Fruit fly (Drosophila melanogaster) whole organism, embryonic: Measurements from ENCODE around the gene CG5934.

Experiments
- Aef1 ChIP-seq: fragments of 200-800 bp; sonication (Bioruptor generic); IDR thresholded peaks from 3 replicates; pipeline ENCODE4 v1.3.6; 2022; ENCODE audit warnings: missing biosample characterization, missing genetic modification characterization
- Bdp1 ChIP-seq: fragments of 200-800 bp; sonication (Bioruptor generic); optimal IDR thresholded peaks from 3 replicates; lab custom pipeline; 2016; ENCODE audit warnings: missing biosample characterization, missing genetic modification characterization
- CG11504 ChIP-seq: fragments of 200-800 bp; sonication (Bioruptor generic); optimal IDR thresholded peaks from 3 replicates; lab custom pipeline; 2019; ENCODE audit warnings: missing biosample characterization, mild to moderate bottlenecking, missing genetic modification characterization, moderate library complexity
- CG12219 ChIP-seq: fragments of 200-800 bp; sonication (Bioruptor generic); optimal IDR thresholded peaks from 3 replicates; lab custom pipeline; 2018; ENCODE audit warnings: missing biosample characterization, mild to moderate bottlenecking, missing genetic modification characterization
- CG12236 ChIP-seq: fragments of 200-800 bp; sonication (Bioruptor generic); optimal IDR thresholded peaks from 2 replicates; lab custom pipeline; 2016; ENCODE audit warnings: missing biosample characterization, missing genetic modification characterization
- CG15073 ChIP-seq: fragments of 200-800 bp; sonication (Bioruptor generic); optimal IDR thresholded peaks from 2 replicates; lab custom pipeline; 2016; ENCODE audit warnings: missing biosample characterization, missing genetic modification characterization
- CG16815 ChIP-seq: fragments of 200-800 bp; sonication (Bioruptor generic); optimal IDR thresholded peaks from 3 replicates; lab custom pipeline; 2017; ENCODE audit warnings: missing biosample characterization, mild to moderate bottlenecking, missing genetic modification characterization
- CG17186 ChIP-seq: fragments of 200-800 bp; sonication (Bioruptor generic); optimal IDR thresholded peaks from 3 replicates; lab custom pipeline; 2017; ENCODE audit warnings: missing biosample characterization, missing genetic modification reagents, missing genetic modification characterization
- CG1832 ChIP-seq: fragments of 200-800 bp; sonication (Bioruptor generic); optimal IDR thresholded peaks from 2 replicates; lab custom pipeline; 2017; ENCODE audit warnings: missing biosample characterization, mild to moderate bottlenecking, missing genetic modification characterization, inconsistent platforms
- CG18764 ChIP-seq: fragments of 200-800 bp; sonication (Bioruptor generic); optimal IDR thresholded peaks from 3 replicates; lab custom pipeline; 2016; ENCODE audit warnings: missing biosample characterization, missing genetic modification characterization
- CG2116 ChIP-seq: fragments of 200-800 bp; sonication (Bioruptor generic); optimal IDR thresholded peaks from 3 replicates; lab custom pipeline; 2018; ENCODE audit warnings: missing biosample characterization, mild to moderate bottlenecking, missing genetic modification characterization
- CG31224 ChIP-seq: fragments of 200-800 bp; sonication (Bioruptor generic); IDR thresholded peaks from 2 replicates; pipeline ENCODE4 v1.3.6; 2022; ENCODE audit warnings: missing biosample characterization, missing genetic modification characterization
- CG31365 ChIP-seq: fragments of 200-800 bp; sonication (Bioruptor generic); optimal IDR thresholded peaks from 2 replicates; lab custom pipeline; 2018; ENCODE audit warnings: missing biosample characterization, mild to moderate bottlenecking, missing genetic modification characterization
- CG3407 ChIP-seq: fragments of 200-800 bp; sonication (Bioruptor generic); optimal IDR thresholded peaks from 2 replicates; lab custom pipeline; 2018; ENCODE audit warnings: missing biosample characterization, mild to moderate bottlenecking, missing genetic modification characterization
- CG4328 ChIP-seq: fragments of 200-800 bp; sonication (Bioruptor generic); optimal IDR thresholded peaks from 3 replicates; lab custom pipeline; 2017; ENCODE audit warnings: missing biosample characterization, missing genetic modification reagents, missing genetic modification characterization
- CG5953 ChIP-seq: fragments of 200-800 bp; sonication (Bioruptor generic); IDR thresholded peaks from 2 replicates; pipeline ENCODE4 v1.3.6; 2022; ENCODE audit warnings: missing biosample characterization, missing genetic modification characterization
- CG6254 ChIP-seq: fragments of 200-800 bp; sonication (Bioruptor generic); optimal IDR thresholded peaks from 3 replicates; lab custom pipeline; 2017; ENCODE audit warnings: mild to moderate bottlenecking, missing biosample characterization, missing genetic modification reagents, missing genetic modification characterization
- CG6654 ChIP-seq: fragments of 200-800 bp; sonication (Bioruptor generic); optimal IDR thresholded peaks from 2 replicates; lab custom pipeline; 2017; ENCODE audit warnings: missing biosample characterization, mild to moderate bottlenecking, missing genetic modification characterization
- CG7357 ChIP-seq: fragments of 200-800 bp; sonication (Bioruptor generic); IDR thresholded peaks from 3 replicates; pipeline ENCODE4 v1.3.6; 2022; ENCODE audit warnings: missing biosample characterization, missing genetic modification characterization
- CG7963 ChIP-seq: fragments of 200-800 bp; sonication (Bioruptor generic); IDR thresholded peaks from 3 replicates; pipeline ENCODE4 v1.3.6; 2022; ENCODE audit warnings: missing biosample characterization, missing genetic modification characterization; ENCODE audit not compliant: partially characterized antibody
- CHES-1-like ChIP-seq: fragments of 200-800 bp; sonication (Bioruptor generic); optimal IDR thresholded peaks from 2 replicates; lab custom pipeline; 2016; ENCODE audit warnings: missing biosample characterization, missing genetic modification characterization
- ERR ChIP-seq: fragments of 200-800 bp; sonication (Bioruptor generic); optimal IDR thresholded peaks from 2 replicates; lab custom pipeline; 2016; ENCODE audit warnings: missing biosample characterization, missing genetic modification characterization
- Gsc ChIP-seq: fragments of 200-800 bp; sonication (Bioruptor generic); IDR thresholded peaks from 2 replicates; pipeline ENCODE4 v1.3.6; 2022; ENCODE audit warnings: missing biosample characterization, missing genetic modification characterization
- Hr51 ChIP-seq, 2 experiments: fragments of 200-800 bp; sonication (Bioruptor generic); optimal IDR thresholded peaks; 2 replicates in 1 of 2; 3 replicates in 1 of 2; lab custom pipeline; 2016 to 2018; ENCODE audit warnings: missing biosample characterization in 2 of 2, missing genetic modification characterization in 2 of 2, mild to moderate bottlenecking in 1 of 2, moderate library complexity in 1 of 2
- Lhr ChIP-seq: fragments of 200-800 bp; sonication (Bioruptor generic); optimal IDR thresholded peaks from 3 replicates; lab custom pipeline; 2017; ENCODE audit warnings: mild to moderate bottlenecking, missing biosample characterization, missing genetic modification reagents, missing genetic modification characterization
- NC2α ChIP-seq: fragments of 200-800 bp; sonication (Bioruptor generic); optimal IDR thresholded peaks from 2 replicates; lab custom pipeline; 2016; ENCODE audit warnings: missing biosample characterization, missing genetic modification characterization
- Neu2 ChIP-seq: fragments of 200-800 bp; sonication (Bioruptor generic); optimal IDR thresholded peaks from 3 replicates; lab custom pipeline; 2016; ENCODE audit warnings: missing biosample characterization, missing genetic modification characterization, borderline replicate concordance
- NfI ChIP-seq: fragments of 200-800 bp; sonication (Bioruptor generic); optimal IDR thresholded peaks from 3 replicates; lab custom pipeline; 2018; ENCODE audit warnings: missing biosample characterization, mild to moderate bottlenecking, missing genetic modification characterization, moderate library complexity
- Ravus ChIP-seq: fragments of 200-800 bp; sonication (Bioruptor generic); IDR thresholded peaks from 2 replicates; pipeline ENCODE4 v1.3.6; 2022; ENCODE audit warnings: missing biosample characterization, missing genetic modification characterization
- Scr ChIP-seq: fragments of 200-800 bp; sonication (Bioruptor generic); IDR thresholded peaks from 2 replicates; pipeline ENCODE4 v1.3.6; 2022; ENCODE audit warnings: missing biosample characterization, missing genetic modification characterization; ENCODE audit not compliant: partially characterized antibody
- Trl ChIP-seq, 3 experiments: fragments of >200 bp in 2 of 3; fragments of 200-800 bp in 1 of 3; sonication (Bioruptor generic) in 1 of 3; optimal IDR thresholded peaks; 2 replicates in 1 of 3; 3 replicates in 2 of 3; lab custom pipeline; 2016 to 2017; ENCODE audit warnings: missing biosample characterization in 1 of 3, missing genetic modification characterization in 1 of 3
- Xrp1 ChIP-seq: fragments of 200-800 bp; sonication (Bioruptor generic); IDR thresholded peaks from 2 replicates; pipeline ENCODE4 v1.3.6; 2022; ENCODE audit warnings: missing biosample characterization, missing genetic modification characterization
- amos ChIP-seq: fragments of 200-800 bp; sonication (Bioruptor generic); IDR thresholded peaks from 2 replicates; pipeline ENCODE4 v1.3.6; 2022; ENCODE audit warnings: missing biosample characterization, missing genetic modification characterization; ENCODE audit not compliant: partially characterized antibody
- cato ChIP-seq: fragments of 200-800 bp; sonication (Bioruptor generic); optimal IDR thresholded peaks from 2 replicates; lab custom pipeline; 2016; ENCODE audit warnings: missing biosample characterization, missing genetic modification characterization, borderline replicate concordance
- fd102C ChIP-seq: fragments of 200-800 bp; sonication (Bioruptor generic); optimal IDR thresholded peaks from 2 replicates; lab custom pipeline; 2018; ENCODE audit warnings: missing biosample characterization, mild to moderate bottlenecking, missing genetic modification characterization, moderate library complexity
- lab ChIP-seq: fragments of 200-800 bp; sonication (Bioruptor generic); optimal IDR thresholded peaks from 3 replicates; lab custom pipeline; 2017; ENCODE audit warnings: missing biosample characterization, missing genetic modification characterization, mild to moderate bottlenecking, moderate library complexity, missing genetic modification reagents
- mld ChIP-seq: fragments of 200-800 bp; sonication (Bioruptor generic); IDR thresholded peaks from 3 replicates; pipeline ENCODE4 v1.3.6; 2022; ENCODE audit warnings: missing biosample characterization, missing genetic modification characterization; ENCODE audit not compliant: partially characterized antibody
- oc ChIP-seq: fragments of 200-800 bp; sonication (Bioruptor generic); optimal IDR thresholded peaks from 2 replicates; lab custom pipeline; 2018; ENCODE audit warnings: missing biosample characterization, mild to moderate bottlenecking, missing genetic modification characterization, moderate library complexity
- prd ChIP-seq, 3 experiments: fragments of >200 bp in 2 of 3; fragments of 200-800 bp in 1 of 3; sonication (Bioruptor generic) in 1 of 3; optimal IDR thresholded peaks in 2 of 3; IDR thresholded peaks in 1 of 3; 2 replicates in 2 of 3; 3 replicates in 1 of 3; pipeline versions ENCODE4 v1.3.6 to Lab custom; 2017 to 2022; ENCODE audit warnings: missing biosample characterization in 1 of 3, missing genetic modification characterization in 1 of 3
- psq ChIP-seq: fragments of 200-800 bp; sonication (Bioruptor generic); optimal IDR thresholded peaks from 2 replicates; lab custom pipeline; 2017; ENCODE audit warnings: missing biosample characterization, missing genetic modification characterization
- repo ChIP-seq: fragments of 200-800 bp; sonication (Bioruptor generic); optimal IDR thresholded peaks from 2 replicates; lab custom pipeline; 2016; ENCODE audit warnings: missing biosample characterization, missing genetic modification characterization
- row ChIP-seq: fragments of 200-800 bp; sonication (Bioruptor generic); IDR thresholded peaks from 3 replicates; pipeline ENCODE4 v1.3.6; 2022; ENCODE audit warnings: missing biosample characterization, missing genetic modification characterization
- schlank ChIP-seq: fragments of 200-800 bp; sonication (Bioruptor generic); optimal IDR thresholded peaks from 2 replicates; lab custom pipeline; 2018; ENCODE audit warnings: missing biosample characterization, mild to moderate bottlenecking, missing genetic modification characterization
- so ChIP-seq: fragments of 200-800 bp; sonication (Bioruptor generic); IDR thresholded peaks from 3 replicates; pipeline ENCODE4 v1.3.6; 2022; ENCODE audit warnings: missing biosample characterization, missing genetic modification characterization
- sug ChIP-seq: fragments of 200-800 bp; optimal IDR thresholded peaks from 2 replicates; lab custom pipeline; 2019; ENCODE audit warnings: missing biosample characterization, mild to moderate bottlenecking, missing genetic modification characterization, moderate library complexity
- trh ChIP-seq: fragments of 200-800 bp; sonication (Bioruptor generic); optimal IDR thresholded peaks from 2 replicates; lab custom pipeline; 2016; ENCODE audit warnings: missing biosample characterization, missing genetic modification characterization
- vvl ChIP-seq: fragments of 200-800 bp; sonication (Bioruptor generic); IDR thresholded peaks from 2 replicates; pipeline ENCODE4 v1.3.6; 2022; ENCODE audit warnings: missing biosample characterization, missing genetic modification characterization

CG5934 gene

DNA sequence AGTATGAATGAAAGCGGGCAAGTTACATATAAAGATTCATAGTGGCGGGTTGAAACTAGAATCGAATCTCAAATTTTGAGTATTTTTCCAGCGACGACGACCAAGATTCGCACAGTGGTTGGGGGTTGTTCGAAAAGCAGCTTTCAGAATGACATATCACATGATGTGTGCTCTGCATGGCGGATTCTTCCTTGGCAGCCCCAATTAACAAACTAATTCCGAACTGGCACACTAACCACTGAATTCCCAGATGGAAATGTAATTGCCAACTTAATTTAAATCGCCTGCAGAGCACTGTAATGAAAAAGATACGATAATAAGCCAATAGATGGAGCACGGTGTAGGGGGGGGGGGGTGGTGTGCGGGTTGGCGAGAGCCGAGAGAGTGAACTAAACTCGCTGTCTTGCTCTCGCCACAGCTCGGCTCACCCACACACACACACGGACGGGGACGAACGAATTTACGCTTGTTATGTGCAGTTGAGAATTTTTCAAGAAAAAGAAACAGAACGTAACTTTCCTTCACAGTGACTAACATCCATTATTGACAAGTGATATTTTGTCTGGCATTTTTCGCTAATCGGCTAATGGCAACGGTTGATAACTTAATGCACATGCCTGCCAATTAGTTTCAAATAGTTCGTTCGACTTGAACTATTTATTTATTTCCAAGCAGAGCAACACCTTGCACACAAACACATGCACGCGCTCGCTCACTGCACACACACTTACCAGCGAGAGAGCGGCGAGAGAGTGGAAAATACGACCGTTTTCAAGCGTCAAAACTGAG, 7.7 kb downstream of the CG5934 start (continued):
- TF ChIP-seq CG6254 (GFP tag; lab: Kevin White, UChicago) (peak; percentile 91), so (peak; percentile 96), CG1832 (peak; percentile 35), CHES-1-like (peak; percentile 95), Ravus (GFP tag; lab: Robert Waterston, UW) (peak; percentile 92), CG6654 (GFP tag; lab: Kevin White, UChicago) (peak; percentile 86), NfI (GFP tag; lab: Kevin White, UChicago) (peak; percentile 96), CG7357 (GFP tag; lab: Robert Waterston, UW) (peak; percentile 90), CG15073 (GFP tag; lab: Kevin White, UChicago) (peak; percentile 77), CG5953 (GFP tag; lab: Robert Waterston, UW) (peak; percentile 96), cato (GFP tag; lab: Kevin White, UChicago) (peak; percentile 81), vvl (GFP tag; lab: Robert Waterston, UW) (peak; percentile 99), Gsc (GFP tag; lab: Robert Waterston, UW) (peak; percentile 84), CG7963 (peak; percentile 54; the same call in 1 of the 3 replicates), Trl (optimal IDR thresholded peaks at IDR 0.05; lab: Kevin White, UChicago) (peak; percentile 78 to 92), Trl (GFP tag; optimal IDR thresholded peaks at IDR 0.05; lab: Kevin White, UChicago) (peak; percentile 94), psq (GFP tag; lab: Kevin White, UChicago) (peak; percentile 64), sug (tag; lab: Kevin White, UChicago) (peak; percentile 84), CG17186 (GFP tag; lab: Kevin White, UChicago) (peak; percentile 83), prd (optimal IDR thresholded peaks at IDR 0.05; lab: Kevin White, UChicago) (no peak), prd (GFP tag; IDR thresholded peaks at IDR 0.05; lab: Robert Waterston, UW) (peak; percentile 97), CG2116 (GFP tag; lab: Kevin White, UChicago) (peak; percentile 65), fd102C (peak; percentile 31), CG3407 (GFP tag; lab: Kevin White, UChicago) (peak; percentile 91), Aef1 (peak; percentile 96), Bdp1 (GFP tag; lab: Kevin White, UChicago) (peak; percentile 89), Lhr (GFP tag; lab: Kevin White, UChicago) (peak; percentile 66), amos (GFP tag; lab: Robert Waterston, UW) (peak; percentile 56; the same call in 1 of the 2 replicates), CG31365 (tag; lab: Kevin White, UChicago) (peak; percentile 87), Hr51 (GFP tag; optimal IDR thresholded peaks at IDR 0.05; lab: Kevin White, UChicago) (peak; percentile 92 to 95), CG11504 (tag; lab: Kevin White, UChicago) (peak; percentile 94), row (GFP tag; lab: Robert Waterston, UW) (peak; percentile 97), CG12219 (peak; percentile 97), Scr (peak; percentile 13), schlank (tag; lab: Kevin White, UChicago) (peak; percentile 96), repo (peak; percentile 93), Xrp1 (peak; percentile 98), CG12236 (GFP tag; lab: Kevin White, UChicago) (peak; percentile 82), trh (GFP tag; lab: Kevin White, UChicago) (peak; percentile 81), oc (tag; lab: Kevin White, UChicago) (peak; percentile 95), ERR (peak; percentile 91), CG31224 (GFP tag; lab: Robert Waterston, UW) (peak; percentile 93), NC2α (GFP tag; lab: Kevin White, UChicago) (peak; percentile 82), lab (GFP tag; lab: Kevin White, UChicago) (peak; percentile 98), CG4328 (GFP tag; lab: Kevin White, UChicago) (peak; percentile 68), mld (GFP tag; lab: Robert Waterston, UW) (no peak), CG18764 (GFP tag; lab: Kevin White, UChicago) (peak; percentile 91), CG16815 (GFP tag; lab: Kevin White, UChicago) (peak; percentile 97), Neu2 (peak; percentile 58)
